Fruit fly (Drosophila melanogaster): Measurements from ENCODE around the gene nSyb.

nSyb gene

DNA sequence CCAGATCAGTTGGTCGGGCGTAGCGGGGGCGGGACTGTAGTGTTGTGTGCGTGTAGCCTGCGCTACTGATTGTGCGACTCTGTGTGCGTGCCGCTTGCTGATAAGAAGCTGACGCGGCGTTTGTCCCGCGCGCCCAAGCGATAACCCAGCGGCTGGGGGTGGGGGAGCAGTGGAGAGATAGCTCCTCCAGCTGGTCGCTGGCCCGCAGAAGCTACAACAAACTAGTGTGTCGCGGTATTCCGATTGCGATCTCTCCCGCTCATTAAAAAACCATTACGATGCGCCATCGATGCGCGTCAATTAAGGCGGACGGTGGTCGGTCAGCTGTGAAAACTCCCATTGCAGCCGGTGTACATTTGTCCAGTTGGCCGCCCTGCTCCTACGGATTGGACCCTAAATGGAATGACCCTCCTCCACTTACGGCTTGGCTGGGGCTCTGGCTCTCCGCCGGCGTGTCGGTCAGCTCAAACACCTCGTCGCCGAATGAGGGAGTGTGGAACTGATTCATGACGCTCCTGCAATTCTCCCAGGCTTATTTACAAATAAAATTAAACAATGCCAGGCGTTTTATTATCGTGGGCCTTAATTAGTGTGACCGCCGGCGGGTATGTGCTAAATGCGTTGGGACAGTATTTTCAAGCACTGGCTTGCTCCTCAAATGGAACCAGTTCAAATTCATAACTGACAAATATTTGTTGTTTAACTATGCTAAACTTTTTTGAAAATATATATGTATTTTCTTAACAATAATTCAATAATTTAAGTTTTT, 35.3 kb downstream of the nSyb start, which contains the start of gene CG12104 (continued):
- no peak for TF ChIP-seq zen (tag; optimal IDR thresholded peaks at IDR 0.05)
- TF ChIP-seq CG15073 (GFP tag; optimal IDR thresholded peaks at IDR 0.05) = no peak
- TF ChIP-seq CG6765 (GFP tag; optimal IDR thresholded peaks at IDR 0.05) = no peak
- no peak for TF ChIP-seq Ssrp (tag; optimal IDR thresholded peaks at IDR 0.05)
- no peak for TF ChIP-seq Hr51 (GFP tag; optimal IDR thresholded peaks at IDR 0.05)
- peak; percentile 64 for TF ChIP-seq CG33557 (GFP tag; optimal IDR thresholded peaks at IDR 0.05)
- peak; percentile 30 for TF ChIP-seq CG8388 (GFP tag; optimal IDR thresholded peaks at IDR 0.05)
- no peak for TF ChIP-seq psq (GFP tag; optimal IDR thresholded peaks at IDR 0.05)
- TF ChIP-seq CG13296 (GFP tag; optimal IDR thresholded peaks at IDR 0.05) = peak; percentile 9
- peak; percentile 57 for TF ChIP-seq CG14710 (tag; optimal IDR thresholded peaks at IDR 0.05)
- 0 out of 3 replicates have a peak, but pooled peaks have one; percentile 42 for TF ChIP-seq mld (GFP tag; IDR thresholded peaks at IDR 0.05; ENCODE audit: partially characterized antibody)
- TF ChIP-seq run (tag; optimal IDR thresholded peaks at IDR 0.05) = peak; percentile 18
- TF ChIP-seq YL-1 (GFP tag; optimal IDR thresholded peaks at IDR 0.05) = peak; percentile 41
- no peak for TF ChIP-seq CG13123 (GFP tag; optimal IDR thresholded peaks at IDR 0.05)
- TF ChIP-seq HmgZ (tag; optimal IDR thresholded peaks at IDR 0.05) = peak; percentile 38
- no peak for TF ChIP-seq chn (GFP tag; optimal IDR thresholded peaks at IDR 0.05)
- peak; percentile 12 for TF ChIP-seq CG7987 (GFP tag; optimal IDR thresholded peaks at IDR 0.05)
- no peak for TF ChIP-seq ERR (GFP tag; optimal IDR thresholded peaks at IDR 0.05)
- peak in 1 of 2 experiments; percentile 53 for TF ChIP-seq crp (GFP tag; optimal IDR thresholded peaks at IDR 0.05)
- peak; percentile 27; the same call in 1 of the 2 replicates for TF ChIP-seq Bgb (GFP tag; IDR thresholded peaks at IDR 0.05; ENCODE audit: partially characterized antibody)
- 0 out of 3 replicates have a peak, but pooled peaks have one; percentile 21 for TF ChIP-seq knrl (GFP tag; IDR thresholded peaks at IDR 0.05; ENCODE audit: partially characterized antibody)
- peak; percentile 42 for TF ChIP-seq lab (GFP tag; optimal IDR thresholded peaks at IDR 0.05)
- TF ChIP-seq CG16779 (GFP tag; IDR thresholded peaks at IDR 0.05) = no peak
- peak; percentile 37 for TF ChIP-seq CG12391 (tag; optimal IDR thresholded peaks at IDR 0.05)
- TF ChIP-seq Ets65A (GFP tag) = peak; percentile 86
- peak; percentile 15 for TF ChIP-seq Fer1 (GFP tag; optimal IDR thresholded peaks at IDR 0.05)
- no peak for TF ChIP-seq CG4360 (GFP tag; IDR thresholded peaks at IDR 0.05)
- TF ChIP-seq nerfin-1 (tag; optimal IDR thresholded peaks at IDR 0.05) = peak; percentile 11
- TF ChIP-seq peb (GFP tag; IDR thresholded peaks at IDR 0.05) = no peak
- peak; percentile 53 for TF ChIP-seq CG2116 (GFP tag; optimal IDR thresholded peaks at IDR 0.05)
- TF ChIP-seq CG6689 (GFP tag; IDR thresholded peaks at IDR 0.05) = 0 out of 2 replicates have a peak, but pooled peaks have one; percentile 8
- TF ChIP-seq p53 (GFP tag; optimal IDR thresholded peaks at IDR 0.05) = no peak
- TF ChIP-seq ab (GFP tag; optimal IDR thresholded peaks at IDR 0.05) = no peak
- peak; percentile 29 for TF ChIP-seq CG12299 (tag; optimal IDR thresholded peaks at IDR 0.05)
- no peak for TF ChIP-seq br (optimal IDR thresholded peaks at IDR 0.05)
- TF ChIP-seq CG17802 (tag; optimal IDR thresholded peaks at IDR 0.05) = peak; percentile 64
- TF ChIP-seq CG15514 (GFP tag; optimal IDR thresholded peaks at IDR 0.05) = peak; percentile 99
- TF ChIP-seq CG10267 (tag; optimal IDR thresholded peaks at IDR 0.05) = peak; percentile 88
- no peak for TF ChIP-seq pros (GFP tag; optimal IDR thresholded peaks at IDR 0.05)
- no peak for TF ChIP-seq CG9609 (GFP tag; optimal IDR thresholded peaks at IDR 0.05)
- TF ChIP-seq CG17385 (GFP tag; optimal IDR thresholded peaks at IDR 0.05) = peak; percentile 41
- TF ChIP-seq pzg (GFP tag; optimal IDR thresholded peaks at IDR 0.05) = peak; percentile 58
- peak; percentile 29 for TF ChIP-seq CG17829 (tag; optimal IDR thresholded peaks at IDR 0.05)
- no peak for TF ChIP-seq schlank (tag; optimal IDR thresholded peaks at IDR 0.05)
- TF ChIP-seq eve (GFP tag; optimal IDR thresholded peaks at IDR 0.05) = no peak
- no peak for TF ChIP-seq kni (GFP tag; optimal IDR thresholded peaks at IDR 0.05)
- no peak for TF ChIP-seq Gsc (GFP tag; IDR thresholded peaks at IDR 0.05)
- no peak for TF ChIP-seq oc (tag; optimal IDR thresholded peaks at IDR 0.05)
